Fruit fly (Drosophila melanogaster) whole organism, prepupa: ENCODE measurements around the gene Nepl12.

Experiments
- Blimp-1 ChIP-seq: fragments of 200-800 bp; sonication (Bioruptor generic); optimal IDR thresholded peaks from 3 replicates; lab custom pipeline; 2017; ENCODE audit warnings: missing biosample characterization, missing genetic modification characterization, mild to moderate bottlenecking, moderate library complexity, missing genetic modification reagents
- CG11294 ChIP-seq: fragments of 200-800 bp; sonication (Bioruptor generic); IDR thresholded peaks from 2 replicates; pipeline ENCODE4 v1.3.6; 2022; ENCODE audit warnings: missing biosample characterization, missing genetic modification characterization
- CG11762 ChIP-seq: fragments of 200-800 bp; sonication (Bioruptor generic); optimal IDR thresholded peaks from 3 replicates; lab custom pipeline; 2016; ENCODE audit warnings: missing biosample characterization, missing genetic modification characterization; ENCODE audit not compliant: insufficient read depth
- CG15336 ChIP-seq: fragments of 200-800 bp; sonication (Bioruptor generic); IDR thresholded peaks from 2 replicates; pipeline ENCODE4 v1.3.6; 2022; ENCODE audit warnings: missing biosample characterization, missing genetic modification characterization
- CG31627 ChIP-seq: fragments of 200-800 bp; sonication (Bioruptor generic); optimal IDR thresholded peaks from 3 replicates; lab custom pipeline; 2016; ENCODE audit warnings: missing biosample characterization, missing genetic modification characterization
- CG32006 ChIP-seq: fragments of 200-800 bp; sonication (Bioruptor generic); optimal IDR thresholded peaks from 3 replicates; lab custom pipeline; 2017; ENCODE audit warnings: missing biosample characterization, mild to moderate bottlenecking, missing genetic modification characterization
- CG3919 ChIP-seq: fragments of 200-800 bp; sonication (Bioruptor generic); optimal IDR thresholded peaks from 3 replicates; lab custom pipeline; 2016; ENCODE audit warnings: missing biosample characterization, missing genetic modification characterization
- CG6163 ChIP-seq: fragments of 200-800 bp; sonication (Bioruptor generic); IDR thresholded peaks from 3 replicates; pipeline ENCODE4 v1.3.6; 2022; ENCODE audit warnings: missing biosample characterization, missing genetic modification characterization
- CG6808 ChIP-seq: fragments of 200-800 bp; sonication (Bioruptor generic); optimal IDR thresholded peaks from 3 replicates; lab custom pipeline; 2017; ENCODE audit warnings: missing biosample characterization, missing genetic modification characterization, mild to moderate bottlenecking, moderate library complexity, missing genetic modification reagents
- CG8319 ChIP-seq: fragments of 200-800 bp; sonication (Bioruptor generic); optimal IDR thresholded peaks from 3 replicates; lab custom pipeline; 2016; ENCODE audit warnings: missing biosample characterization, missing genetic modification characterization
- CG8632 ChIP-seq: fragments of 200-800 bp; sonication (Bioruptor generic); optimal IDR thresholded peaks from 3 replicates; lab custom pipeline; 2016; ENCODE audit warnings: missing biosample characterization, missing genetic modification characterization
- CG9139 ChIP-seq: fragments of 200-800 bp; sonication (Bioruptor generic); optimal IDR thresholded peaks from 3 replicates; lab custom pipeline; 2017; ENCODE audit warnings: missing biosample characterization, mild to moderate bottlenecking, missing genetic modification characterization
- Eip75B ChIP-seq: fragments of 200-800 bp; sonication (Bioruptor generic); optimal IDR thresholded peaks from 3 replicates; lab custom pipeline; 2016; ENCODE audit warnings: missing biosample characterization, missing genetic modification characterization
- Eip78C ChIP-seq: fragments of 200-800 bp; sonication (Bioruptor generic); peaks from one replicate; lab custom pipeline; 2016; ENCODE audit warnings: missing biosample characterization, missing genetic modification characterization
- Eip93F ChIP-seq: fragments of 200-800 bp; sonication (Bioruptor generic); optimal IDR thresholded peaks from 2 replicates; lab custom pipeline; 2016; ENCODE audit warnings: missing biosample characterization, mild to moderate bottlenecking, missing genetic modification characterization
- Gug ChIP-seq: fragments of 200-800 bp; sonication (Bioruptor generic); IDR thresholded peaks from 2 replicates; pipeline ENCODE4 v1.3.6; 2022; ENCODE audit warnings: missing biosample characterization, missing genetic modification characterization
- Hr38 ChIP-seq: sonication (Bioruptor generic); optimal IDR thresholded peaks from 2 replicates; lab custom pipeline; 2016; ENCODE audit warnings: missing biosample characterization, missing genetic modification characterization
- Smox ChIP-seq: fragments of 200-800 bp; sonication (Bioruptor generic); optimal IDR thresholded peaks from 3 replicates; lab custom pipeline; 2016; ENCODE audit warnings: missing biosample characterization, missing genetic modification characterization
- Sox102F ChIP-seq: fragments of 200-800 bp; sonication (Bioruptor generic); optimal IDR thresholded peaks from 2 replicates; lab custom pipeline; 2016; ENCODE audit warnings: missing biosample characterization, mild to moderate bottlenecking, missing genetic modification characterization
- Sox14 ChIP-seq: fragments of 200-800 bp; sonication (Bioruptor generic); optimal IDR thresholded peaks from 3 replicates; lab custom pipeline; 2016; ENCODE audit warnings: missing biosample characterization, missing genetic modification characterization
- achi ChIP-seq: fragments of 200-800 bp; sonication (Bioruptor generic); optimal IDR thresholded peaks from 3 replicates; lab custom pipeline; 2016; ENCODE audit warnings: missing biosample characterization, missing genetic modification characterization
- acj6 ChIP-seq: fragments of 200-800 bp; sonication (Bioruptor generic); optimal IDR thresholded peaks from 3 replicates; lab custom pipeline; 2016; ENCODE audit warnings: missing biosample characterization, missing genetic modification characterization
- dac ChIP-seq: fragments of 200-800 bp; sonication (Bioruptor generic); optimal IDR thresholded peaks from 2 replicates; lab custom pipeline; 2017; ENCODE audit warnings: missing biosample characterization, mild to moderate bottlenecking, missing genetic modification characterization
- dsx ChIP-seq: fragments of 200-800 bp; optimal IDR thresholded peaks from 3 replicates; lab custom pipeline; 2019; ENCODE audit warnings: missing biosample characterization, mild to moderate bottlenecking, missing genetic modification characterization, moderate library complexity; ENCODE audit not compliant: poor library complexity, severe bottlenecking
- eg ChIP-seq: fragments of 200-800 bp; sonication (Bioruptor generic); IDR thresholded peaks from 3 replicates; pipeline ENCODE4 v1.3.6; 2022; ENCODE audit warnings: missing biosample characterization, missing genetic modification characterization
- esn ChIP-seq: fragments of 200-800 bp; sonication (Bioruptor generic); optimal IDR thresholded peaks from 2 replicates; lab custom pipeline; 2016; ENCODE audit warnings: missing biosample characterization, mild to moderate bottlenecking, missing genetic modification characterization, moderate library complexity
- fkh ChIP-seq: fragments of 200-800 bp; sonication (Bioruptor generic); optimal IDR thresholded peaks from 3 replicates; lab custom pipeline; 2017; ENCODE audit warnings: missing biosample characterization, mild to moderate bottlenecking, missing genetic modification characterization, moderate library complexity
- net ChIP-seq: fragments of 200-800 bp; sonication (Bioruptor generic); optimal IDR thresholded peaks from 3 replicates; lab custom pipeline; 2016; ENCODE audit warnings: missing biosample characterization, missing genetic modification characterization
- spab ChIP-seq: fragments of 200-800 bp; sonication (Bioruptor generic); optimal IDR thresholded peaks from 2 replicates; lab custom pipeline; 2017; ENCODE audit warnings: missing biosample characterization, mild to moderate bottlenecking, missing genetic modification characterization, missing genetic modification reagents
- ss ChIP-seq, 2 experiments: fragments of 200-800 bp; sonication (Bioruptor generic); optimal IDR thresholded peaks; 2 replicates in 1 of 2; 3 replicates in 1 of 2; lab custom pipeline; 2017 to 2018; ENCODE audit warnings: mild to moderate bottlenecking in 2 of 2, missing biosample characterization in 2 of 2, missing genetic modification characterization in 2 of 2, moderate library complexity in 1 of 2
- svp ChIP-seq: fragments of 200-800 bp; sonication (Bioruptor generic); peaks from one replicate; lab custom pipeline; 2016; ENCODE audit warnings: missing biosample characterization, missing genetic modification characterization

Gene Nepl12

dm6 chr3R:9673207-9673606, 2.1 kb upstream of the Nepl12 start:
- TF ChIP-seq dac, result no peak
- TF ChIP-seq CG9139 (GFP tag; lab: Kevin White, UChicago), result no peak
- TF ChIP-seq net (GFP tag; lab: Kevin White, UChicago), result no peak
- no peak for TF ChIP-seq dsx
- no peak for TF ChIP-seq CG8319
- no peak for TF ChIP-seq Hr38 (GFP tag; lab: Kevin White, UChicago)
- TF ChIP-seq CG6808 (GFP tag; lab: Kevin White, UChicago), result no peak

- TF ChIP-seq CG11294 (GFP tag; lab: Robert Waterston, UW), result no peak
- TF ChIP-seq eg (GFP tag; lab: Robert Waterston, UW), result no peak
- no peak for TF ChIP-seq Smox
- no peak for TF ChIP-seq CG3919 (GFP tag; lab: Kevin White, UChicago)
- TF ChIP-seq CG11762, result no peak
- TF ChIP-seq Sox102F (GFP tag; lab: Kevin White, UChicago), result no peak
- no peak for TF ChIP-seq Gug (GFP tag; lab: Robert Waterston, UW)
- TF ChIP-seq Eip75B (GFP tag; lab: Kevin White, UChicago), result no peak
- TF ChIP-seq Blimp-1 (GFP tag; lab: Kevin White, UChicago), result no peak
These were observed 1.1 kb upstream of the Nepl12 start, which contains the start of gene Dhc1 for dm6 chr3R:9674196-9674693. Gene Dhc1, minus strand, starts transcription at chr3R:9674643.

dm6 chr3R:9677734-9678341, 2.5 kb downstream of the Nepl12 start, which contains the start of gene p23:
Gene p23, plus strand, starts transcription at chr3R:9677927.
- TF ChIP-seq CG31627 (GFP tag; lab: Kevin White, UChicago), result no peak
- peak; percentile 81 for TF ChIP-seq achi (GFP tag; lab: Kevin White, UChicago)
- no peak for TF ChIP-seq acj6
- peak; percentile 66 for TF ChIP-seq Sox14 (GFP tag; lab: Kevin White, UChicago)
- 0 out of 3 replicates have a peak, but pooled peaks have one; percentile 9 for TF ChIP-seq eg (GFP tag; lab: Robert Waterston, UW)
- peak in 1 of 2 experiments; percentile 43 for TF ChIP-seq ss (GFP tag; optimal IDR thresholded peaks at IDR 0.05; lab: Kevin White, UChicago)
- TF ChIP-seq CG9139 (GFP tag; lab: Kevin White, UChicago), result peak; percentile 9
- no peak for TF ChIP-seq CG8632
- TF ChIP-seq dsx, result peak; percentile 34
- peak; percentile 11 for TF ChIP-seq fkh

- TF ChIP-seq Eip78C (GFP tag; lab: Kevin White, UChicago) (peak; percentile 29), esn (GFP tag; lab: Kevin White, UChicago) (peak; percentile 5), Hr38 (GFP tag; lab: Kevin White, UChicago) (no peak), fkh (peak; percentile 92), dsx (peak; percentile 58), svp (GFP tag; lab: Kevin White, UChicago) (no peak), achi (GFP tag; lab: Kevin White, UChicago) (peak; percentile 36), spab (GFP tag; lab: Kevin White, UChicago) (no peak)
These were observed 4.4 kb downstream of the Nepl12 start, which contains the start of gene nmdyn-D7 for dm6 chr3R:9679746-9680145. Gene nmdyn-D7, plus strand, starts transcription at chr3R:9679939.

- TF ChIP-seq CG32006, result no peak
- no peak for TF ChIP-seq CG6163 (GFP tag; lab: Robert Waterston, UW)
- TF ChIP-seq svp (GFP tag; lab: Kevin White, UChicago), result peak; percentile 94
- no peak for TF ChIP-seq Gug (GFP tag; lab: Robert Waterston, UW)
These were observed 7.8 kb downstream of the Nepl12 start for dm6 chr3R:9683064-9683682.

- TF ChIP-seq Hr38 (GFP tag; lab: Kevin White, UChicago) (no peak), eg (GFP tag; lab: Robert Waterston, UW) (no peak), CG8319 (no peak), Sox102F (GFP tag; lab: Kevin White, UChicago) (no peak), Eip93F (GFP tag; lab: Kevin White, UChicago) (no peak), svp (GFP tag; lab: Kevin White, UChicago) (peak; percentile 93), CG6163 (GFP tag; lab: Robert Waterston, UW) (no peak), CG15336 (no peak), Eip78C (GFP tag; lab: Kevin White, UChicago) (peak; percentile 11), Smox (no peak), net (GFP tag; lab: Kevin White, UChicago) (no peak)
These were observed 8.8 kb downstream of the Nepl12 start, which contains the start of gene CG9444 for dm6 chr3R:9684125-9684524. Gene CG9444, minus strand, starts transcription at chr3R:9684264.
